Worm (Caenorhabditis elegans) whole organism, L2 larva: ENCODE data around the gene R08A2.5.

ENCODE experiments used
- aly-2 ChIP-seq: fragments of 150-350 bp; optimal IDR thresholded peaks from 2 replicates; lab custom pipeline; 2014; ENCODE audit warnings: missing biosample characterization, missing genetic modification characterization
- dmd-4 ChIP-seq: sonication (generic microtip); optimal IDR thresholded peaks from 2 replicates; lab custom pipeline; 2017; ENCODE audit warnings: missing biosample characterization, missing genetic modification characterization
- lin-39 ChIP-seq: fragments of 150-350 bp; optimal IDR thresholded peaks from 2 replicates; lab custom pipeline; 2014; ENCODE audit warnings: missing biosample characterization, missing genetic modification reagents, missing genetic modification characterization
- nhr-12 ChIP-seq: fragments of 150-350 bp; optimal IDR thresholded peaks from 2 replicates; lab custom pipeline; 2014; ENCODE audit warnings: missing biosample characterization, missing genetic modification characterization
- nhr-237 ChIP-seq: fragments of 150-350 bp; optimal IDR thresholded peaks from 2 replicates; lab custom pipeline; 2014; ENCODE audit warnings: missing biosample characterization, missing genetic modification characterization
- skn-1 ChIP-seq: sonication (generic microtip); optimal IDR thresholded peaks from 2 replicates; lab custom pipeline; 2017; ENCODE audit warnings: missing biosample characterization, missing genetic modification characterization

- TF ChIP-seq nhr-237 (tag; lab: Kevin White, UChicago) (no peak), lin-39 (tag; lab: Kevin White, UChicago) (no peak), aly-2 (no peak), skn-1 (tag; lab: Kevin White, UChicago) (no peak), nhr-12 (tag; lab: Kevin White, UChicago) (no peak), dmd-4 (tag; lab: Kevin White, UChicago) (no peak)
Observed at ce11 chrV:14683291-14683690, 29.1 kb upstream of the R08A2.5 start.
